Worm (Caenorhabditis elegans) whole organism, young adult: ENCODE measurements around the gene bgnt-1.5.

Experiments
- B0261.1 ChIP-seq: sonication (generic microtip); optimal IDR thresholded peaks from 2 replicates; lab custom pipeline; 2016; ENCODE audit warnings: mild to moderate bottlenecking, missing genetic modification characterization, moderate library complexity, missing compliant biosample characterization
- C06A6.2 ChIP-seq: fragments of 200-800 bp; sonication (Bioruptor generic); conservative IDR thresholded peaks from 2 replicates; pipeline ENCODE4 v1.3.6; 2022; ENCODE audit warnings: missing genetic modification characterization, missing compliant biosample characterization
- F39B2.1 ChIP-seq: fragments of 200-800 bp; sonication (Bioruptor generic); IDR thresholded peaks from 2 replicates; pipeline ENCODE4 v1.3.6; 2022; ENCODE audit warnings: missing genetic modification reagents, missing genetic modification characterization, missing compliant biosample characterization
- F55B11.4 ChIP-seq: sonication (generic microtip); optimal IDR thresholded peaks from 2 replicates; lab custom pipeline; 2016; ENCODE audit warnings: missing compliant biosample characterization, missing genetic modification characterization, borderline replicate concordance; ENCODE audit not compliant: insufficient read depth
- K11D2.4 ChIP-seq: fragments of 200-800 bp; sonication (Bioruptor generic); IDR thresholded peaks from 2 replicates; pipeline ENCODE4 v1.3.6; 2022; ENCODE audit warnings: missing genetic modification reagents, missing genetic modification characterization, missing compliant biosample characterization
- Y95B8A.8 ChIP-seq: fragments of 200-800 bp; sonication (Bioruptor generic); IDR thresholded peaks from 2 replicates; pipeline ENCODE4 v1.3.6; 2022; ENCODE audit warnings: missing genetic modification reagents, missing genetic modification characterization, missing compliant biosample characterization
- attf-5 ChIP-seq: fragments of 200-800 bp; sonication (Bioruptor generic); optimal IDR thresholded peaks from 2 replicates; lab custom pipeline; 2018; ENCODE audit warnings: mild to moderate bottlenecking, missing genetic modification characterization, missing compliant biosample characterization
- bed-1 ChIP-seq: fragments of 200-800 bp; sonication (Bioruptor generic); IDR thresholded peaks from 2 replicates; pipeline ENCODE4 v1.3.6; 2022; ENCODE audit warnings: missing genetic modification reagents, missing genetic modification characterization, missing compliant biosample characterization
- ceh-91 ChIP-seq: fragments of 200-800 bp; sonication (Bioruptor generic); IDR thresholded peaks from 2 replicates; pipeline ENCODE4 v1.3.6; 2022; ENCODE audit warnings: missing genetic modification reagents, missing genetic modification characterization, missing compliant biosample characterization
- lag-1 ChIP-seq: fragments of 200-800 bp; sonication (Bioruptor generic); IDR thresholded peaks from 2 replicates; pipeline ENCODE4 v1.3.6; 2022; ENCODE audit warnings: missing genetic modification reagents, missing genetic modification characterization, missing compliant biosample characterization
- lsl-1 ChIP-seq: fragments of 200-800 bp; sonication (Bioruptor generic); optimal IDR thresholded peaks from 2 replicates; lab custom pipeline; 2018; ENCODE audit warnings: mild to moderate bottlenecking, missing genetic modification characterization, moderate library complexity, missing compliant biosample characterization
- nfya-1 ChIP-seq: sonication (generic microtip); optimal IDR thresholded peaks from 2 replicates; lab custom pipeline; 2017; ENCODE audit warnings: antibody characterized with exemption, missing compliant biosample characterization, missing genetic modification characterization, borderline replicate concordance; ENCODE audit not compliant: insufficient read depth
- snpc-3.4 ChIP-seq: sonication (generic microtip); optimal IDR thresholded peaks from 2 replicates; lab custom pipeline; 2017; ENCODE audit warnings: missing genetic modification characterization, mild to moderate bottlenecking, missing compliant biosample characterization, antibody characterized with exemption, moderate library complexity, missing genotype, missing genetic modification reagents
- snpc-4 ChIP-seq, 5 experiments: fragments of 150-350 bp in 1 of 5; sonication (generic microtip) in 4 of 5; optimal IDR thresholded peaks; 2 replicates each; lab custom pipeline; 2014 to 2018; ENCODE audit warnings: missing genetic modification characterization in 5 of 5, missing biosample characterization in 3 of 5, antibody characterized with exemption in 2 of 5, mild to moderate bottlenecking in 2 of 5, missing compliant biosample characterization in 2 of 5, missing genotype in 2 of 5, moderate library complexity in 2 of 5, missing genetic modification reagents in 1 of 5

DNA sequence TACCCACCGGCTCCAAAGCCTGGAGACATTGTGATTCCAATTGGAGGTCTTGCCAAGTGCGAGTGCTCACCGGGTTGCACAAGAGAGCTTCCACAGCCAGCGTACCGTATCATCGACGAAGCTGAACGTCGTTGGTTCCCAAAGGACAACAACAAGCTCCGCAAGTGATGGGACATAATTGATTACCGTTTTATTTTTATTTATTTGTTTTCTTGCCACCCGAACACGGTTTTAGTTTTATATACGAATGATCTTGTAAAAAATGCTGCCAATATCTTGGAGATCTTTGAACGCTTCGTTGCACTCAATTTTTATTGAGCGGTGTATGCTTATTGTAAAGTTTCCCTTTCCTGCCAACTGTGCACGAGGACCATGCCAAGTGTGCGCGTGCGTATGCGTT is 6.0 kb upstream of the bgnt-1.5 start, which contains the start of gene K08H2.4:
- TF ChIP-seq F39B2.1, result no peak
- no peak for TF ChIP-seq nfya-1 (tag; lab: Kevin White, UChicago)
- TF ChIP-seq Y95B8A.8 (GFP tag; lab: Robert Waterston, UW), result no peak
- TF ChIP-seq F55B11.4 (tag; lab: Kevin White, UChicago), result no peak
- no peak for TF ChIP-seq attf-5
- TF ChIP-seq B0261.1, result no peak
- TF ChIP-seq snpc-4 (GFP tag; optimal IDR thresholded peaks at IDR 0.05; lab: Kevin White, UChicago), result no peak
- no peak for TF ChIP-seq snpc-4 (tag; optimal IDR thresholded peaks at IDR 0.05; lab: Kevin White, UChicago)
- TF ChIP-seq snpc-3.4, result no peak
- TF ChIP-seq lag-1 (GFP tag; lab: Robert Waterston, UW), result no peak
- TF ChIP-seq K11D2.4 (GFP tag; lab: Robert Waterston, UW), result no peak
- no peak for TF ChIP-seq ceh-91
- no peak for TF ChIP-seq bed-1 (GFP tag; lab: Robert Waterston, UW)
- no peak for TF ChIP-seq C06A6.2
- no peak for TF ChIP-seq lsl-1 (GFP tag; lab: Kevin White, UChicago)
